Worm (Caenorhabditis elegans): Measurements from ENCODE around the gene sri-78.

- TF ChIP-seq zfp-3 (GFP tag; conservative IDR thresholded peaks at IDR 0.05) (no peak), egl-43 (GFP tag; IDR thresholded peaks at IDR 0.05) (no peak), snpc-4 (tag; optimal IDR thresholded peaks at IDR 0.05) (no peak), nhr-102 (tag; optimal IDR thresholded peaks at IDR 0.05) (no peak), mep-1 (tag; optimal IDR thresholded peaks at IDR 0.05) (no peak), ces-1 (GFP tag; optimal IDR thresholded peaks at IDR 0.05) (no peak), unc-62 (GFP tag; optimal IDR thresholded peaks at IDR 0.05 in 1 of 2) (no peak), unc-62 (tag; optimal IDR thresholded peaks at IDR 0.05) (no peak), R02D3.7 (tag; optimal IDR thresholded peaks at IDR 0.05) (no peak)
Observed at ce11 chrII:3225200-3225599, 40.2 kb downstream of the sri-78 start, which contains the start of gene ZC239.16.
